Worm (Caenorhabditis elegans): Measurements from ENCODE around the gene selt-1.2.

Gene selt-1.2

ce11 chrV:10716865-10717713 is 30.1 kb downstream of the selt-1.2 start (continued):
- TF ChIP-seq daf-8 (GFP tag; IDR thresholded peaks at IDR 0.05): no peak
- peak; percentile 33; the same call in 1 of the 2 replicates for TF ChIP-seq vab-7 (GFP tag; IDR thresholded peaks at IDR 0.05)
- TF ChIP-seq lin-13 (GFP tag; optimal IDR thresholded peaks at IDR 0.05): no peak
- peak; percentile 24 for TF ChIP-seq dpl-1 (GFP tag; optimal IDR thresholded peaks at IDR 0.05)
- no peak for TF ChIP-seq nhr-41 (GFP tag; IDR thresholded peaks at IDR 0.05)
- peak; percentile 99 for TF ChIP-seq aha-1 (tag)
- peak; percentile 95 for TF ChIP-seq hlh-11 (tag; optimal IDR thresholded peaks at IDR 0.05)
- TF ChIP-seq mdt-29 (GFP tag; IDR thresholded peaks at IDR 0.05): no peak
- TF ChIP-seq saeg-2 (GFP tag; IDR thresholded peaks at IDR 0.05): no peak
- no peak for TF ChIP-seq ceh-44 (GFP tag; IDR thresholded peaks at IDR 0.05)
- no peak for TF ChIP-seq lir-3 (tag; optimal IDR thresholded peaks at IDR 0.05)
- TF ChIP-seq duxl-1 (tag; optimal IDR thresholded peaks at IDR 0.05; ENCODE audit: poor library complexity): no peak
- TF ChIP-seq nhr-48 (tag; optimal IDR thresholded peaks at IDR 0.05): peak; percentile 52
- TF ChIP-seq lsy-2 (tag; optimal IDR thresholded peaks at IDR 0.05): peak; percentile 29 to 44
- peak; percentile 20; the same call in 1 of the 2 replicates for TF ChIP-seq dmd-6 (GFP tag; IDR thresholded peaks at IDR 0.05)
- peak; percentile 57 for TF ChIP-seq nhr-10 (tag; optimal IDR thresholded peaks at IDR 0.05)
- no peak for TF ChIP-seq zag-1 (tag; optimal IDR thresholded peaks at IDR 0.05)
- TF ChIP-seq unc-130 (GFP tag; optimal IDR thresholded peaks at IDR 0.05): no peak
- no peak for TF ChIP-seq ztf-11 (tag; optimal IDR thresholded peaks at IDR 0.05)
- peak; percentile 8 for TF ChIP-seq F37D6.2 (tag; optimal IDR thresholded peaks at IDR 0.05)
- TF ChIP-seq mes-2 (tag; optimal IDR thresholded peaks at IDR 0.05; ENCODE audit: poor library complexity, severe bottlenecking): peak; percentile 31
- peak; percentile 15; the same call in 1 of the 2 replicates for TF ChIP-seq hmg-1.1 (GFP tag; IDR thresholded peaks at IDR 0.05)
- TF ChIP-seq hlh-30 (tag; optimal IDR thresholded peaks at IDR 0.05; ENCODE audit: insufficient read depth): peak; percentile 89
- peak; percentile 61; the same call in 1 of the 2 replicates for TF ChIP-seq egl-43 (GFP tag; IDR thresholded peaks at IDR 0.05)
- no peak for TF ChIP-seq zfp-2 (tag; optimal IDR thresholded peaks at IDR 0.05)
- TF ChIP-seq tra-1 (GFP tag; IDR thresholded peaks at IDR 0.05): peak; percentile 60
- no peak for TF ChIP-seq F49E8.2 (tag; optimal IDR thresholded peaks at IDR 0.05; ENCODE audit: borderline replicate concordance)
- no peak for TF ChIP-seq egl-27 (tag; optimal IDR thresholded peaks at IDR 0.05)
- peak; percentile 86 for TF ChIP-seq mxl-3 (GFP tag; optimal IDR thresholded peaks at IDR 0.05)
- no peak for TF ChIP-seq zfp-3 (GFP tag; conservative IDR thresholded peaks at IDR 0.05)
- no peak for TF ChIP-seq ceh-82 (tag; optimal IDR thresholded peaks at IDR 0.05)
- TF ChIP-seq lin-1 (GFP tag; IDR thresholded peaks at IDR 0.05): no peak; the same call in 1 of the 2 replicates
- TF ChIP-seq T26A8.4 (GFP tag; IDR thresholded peaks at IDR 0.05): 0 out of 2 replicates have a peak, but pooled peaks have one; percentile 15
- peak in 1 of 2 experiments; percentile 98 for TF ChIP-seq unc-62 (GFP tag; optimal IDR thresholded peaks at IDR 0.05 in 1 of 2)
- no peak for TF ChIP-seq unc-62 (tag; optimal IDR thresholded peaks at IDR 0.05)

- peak; percentile 95 for TF ChIP-seq tra-1 (GFP tag; IDR thresholded peaks at IDR 0.05)
- no peak for TF ChIP-seq lin-15B (tag; optimal IDR thresholded peaks at IDR 0.05)
- peak; percentile 29 for TF ChIP-seq spr-1 (tag; optimal IDR thresholded peaks at IDR 0.05)
- no peak for TF ChIP-seq fos-1 (tag; optimal IDR thresholded peaks at IDR 0.05)
- no peak for TF ChIP-seq F49E8.2 (tag; optimal IDR thresholded peaks at IDR 0.05; ENCODE audit: borderline replicate concordance)
- TF ChIP-seq pqm-1 (tag; optimal IDR thresholded peaks at IDR 0.05): no peak
- TF ChIP-seq D1046.2 (GFP tag; IDR thresholded peaks at IDR 0.05): 0 out of 2 replicates have a peak, but pooled peaks have one; percentile 67
- TF ChIP-seq vab-7 (GFP tag; IDR thresholded peaks at IDR 0.05): peak; percentile 90
- no peak; the same call in 1 of the 2 replicates for TF ChIP-seq dmd-8 (GFP tag; IDR thresholded peaks at IDR 0.05)
- TF ChIP-seq mes-2 (tag; optimal IDR thresholded peaks at IDR 0.05; ENCODE audit: poor library complexity, severe bottlenecking): peak; percentile 44
- peak; percentile 78 for TF ChIP-seq F37D6.2 (tag; optimal IDR thresholded peaks at IDR 0.05)
- TF ChIP-seq T20F7.1 (GFP tag; optimal IDR thresholded peaks at IDR 0.05): peak; percentile 57
- peak; percentile 96 for TF ChIP-seq nhr-48 (tag; optimal IDR thresholded peaks at IDR 0.05)
- no peak for TF ChIP-seq madf-5 (GFP tag; IDR thresholded peaks at IDR 0.05)
- peak; percentile 56 for TF ChIP-seq nhr-102 (tag; optimal IDR thresholded peaks at IDR 0.05)
- TF ChIP-seq gei-8 (GFP tag; optimal IDR thresholded peaks at IDR 0.05): peak; percentile 87
- TF ChIP-seq ceh-20 (GFP tag; IDR thresholded peaks at IDR 0.05): peak; percentile 99
These were observed 31.7 kb downstream of the selt-1.2 start for ce11 chrV:10715158-10716152.

All from whole organism, L4 larva.